Fruit fly (Drosophila melanogaster) whole organism, embryonic: ENCODE measurements around the gene CG12024.
A peak's percentile ranks its signal among the peaks of the same experiment; 100 is the strongest.

Experiments
- Atf-2 ChIP-seq: fragments of 200-800 bp; sonication (Bioruptor generic); optimal IDR thresholded peaks from 2 replicates; lab custom pipeline; 2016; ENCODE audit warnings: missing biosample characterization, missing genetic modification characterization
- B-H1 ChIP-seq: fragments of 200-800 bp; sonication (Bioruptor generic); IDR thresholded peaks from 3 replicates; pipeline ENCODE4 v1.3.6; 2022; ENCODE audit warnings: missing biosample characterization, missing genetic modification characterization
- CG10431 ChIP-seq: fragments of 200-800 bp; sonication (Bioruptor generic); optimal IDR thresholded peaks from 3 replicates; lab custom pipeline; 2018; ENCODE audit warnings: missing biosample characterization, mild to moderate bottlenecking, missing genetic modification characterization
- CG10543 ChIP-seq: fragments of 200-800 bp; sonication (Bioruptor generic); optimal IDR thresholded peaks from 3 replicates; lab custom pipeline; 2017; ENCODE audit warnings: missing biosample characterization, mild to moderate bottlenecking, missing genetic modification characterization, moderate library complexity
- CG10979 ChIP-seq: fragments of 200-800 bp; sonication (Bioruptor generic); optimal IDR thresholded peaks from 2 replicates; lab custom pipeline; 2018; ENCODE audit warnings: missing biosample characterization, mild to moderate bottlenecking, missing genetic modification characterization, moderate library complexity
- CG12155 ChIP-seq: fragments of 200-800 bp; sonication (Bioruptor generic); optimal IDR thresholded peaks from 3 replicates; lab custom pipeline; 2016; ENCODE audit warnings: missing biosample characterization, missing genetic modification characterization
- CG12299 ChIP-seq: fragments of 200-800 bp; sonication (Bioruptor generic); optimal IDR thresholded peaks from 2 replicates; lab custom pipeline; 2018; ENCODE audit warnings: missing biosample characterization, mild to moderate bottlenecking, missing genetic modification characterization
- CG1233 ChIP-seq: fragments of 200-800 bp; sonication (Bioruptor generic); optimal IDR thresholded peaks from 4 replicates; lab custom pipeline; 2018; ENCODE audit warnings: missing biosample characterization, mild to moderate bottlenecking, missing genetic modification characterization
- CG15696 ChIP-seq: fragments of 200-800 bp; sonication (Bioruptor generic); optimal IDR thresholded peaks from 2 replicates; lab custom pipeline; 2019; ENCODE audit warnings: missing biosample characterization, mild to moderate bottlenecking, missing genetic modification characterization, moderate library complexity
- CG16863 ChIP-seq: fragments of 200-800 bp; sonication (Bioruptor generic); optimal IDR thresholded peaks from 3 replicates; lab custom pipeline; 2016; ENCODE audit warnings: missing biosample characterization, missing genetic modification characterization
- CG18262 ChIP-seq: fragments of 200-800 bp; optimal IDR thresholded peaks from 3 replicates; lab custom pipeline; 2019; ENCODE audit warnings: missing biosample characterization, mild to moderate bottlenecking, missing genetic modification characterization, moderate library complexity
- CG2202 ChIP-seq: fragments of 200-800 bp; sonication (Bioruptor generic); optimal IDR thresholded peaks from 2 replicates; lab custom pipeline; 2018; ENCODE audit warnings: missing biosample characterization, mild to moderate bottlenecking, missing genetic modification characterization
- CG2875 ChIP-seq: fragments of 200-800 bp; sonication (Bioruptor generic); optimal IDR thresholded peaks from 2 replicates; lab custom pipeline; 2017; ENCODE audit warnings: missing biosample characterization, mild to moderate bottlenecking, missing genetic modification characterization, missing genetic modification reagents
- CG2889 ChIP-seq: fragments of 200-800 bp; sonication (Bioruptor generic); IDR thresholded peaks from 3 replicates; pipeline ENCODE4 v1.3.6; 2022; ENCODE audit warnings: missing biosample characterization, missing genetic modification characterization
- CG30431 ChIP-seq: fragments of 200-800 bp; sonication (Bioruptor generic); optimal IDR thresholded peaks from 2 replicates; lab custom pipeline; 2017; ENCODE audit warnings: missing biosample characterization, missing genetic modification characterization
- CG33557 ChIP-seq: fragments of 200-800 bp; sonication (Bioruptor generic); optimal IDR thresholded peaks from 2 replicates; lab custom pipeline; 2019; ENCODE audit warnings: missing biosample characterization, mild to moderate bottlenecking, missing genetic modification characterization, moderate library complexity
- CG4328 ChIP-seq: fragments of 200-800 bp; sonication (Bioruptor generic); optimal IDR thresholded peaks from 3 replicates; lab custom pipeline; 2017; ENCODE audit warnings: missing biosample characterization, missing genetic modification reagents, missing genetic modification characterization
- CG8388 ChIP-seq: fragments of 200-800 bp; sonication (Bioruptor generic); optimal IDR thresholded peaks from 2 replicates; lab custom pipeline; 2019; ENCODE audit warnings: missing biosample characterization, mild to moderate bottlenecking, missing genetic modification characterization, moderate library complexity
- CG9797 ChIP-seq: fragments of 200-800 bp; sonication (Bioruptor generic); optimal IDR thresholded peaks from 3 replicates; lab custom pipeline; 2018; ENCODE audit warnings: missing biosample characterization, mild to moderate bottlenecking, missing genetic modification characterization
- Chrac-16 ChIP-seq: fragments of 200-800 bp; sonication (Bioruptor generic); optimal IDR thresholded peaks from 3 replicates; lab custom pipeline; 2016; ENCODE audit warnings: missing biosample characterization, missing genetic modification characterization
- Dad ChIP-seq: fragments of 200-800 bp; sonication (Bioruptor generic); optimal IDR thresholded peaks from 3 replicates; lab custom pipeline; 2016; ENCODE audit warnings: missing biosample characterization, missing genetic modification characterization
- Dip3 ChIP-seq: fragments of 200-800 bp; sonication (Bioruptor generic); optimal IDR thresholded peaks from 3 replicates; lab custom pipeline; 2016; ENCODE audit warnings: missing biosample characterization, missing genetic modification characterization
- E2f2 ChIP-seq: fragments of 200-800 bp; sonication (Bioruptor generic); IDR thresholded peaks from 2 replicates; pipeline ENCODE4 v1.3.6; 2022; ENCODE audit warnings: missing biosample characterization, missing genetic modification characterization
- Ets97D ChIP-seq: fragments of 200-800 bp; sonication (Bioruptor generic); optimal IDR thresholded peaks from 3 replicates; lab custom pipeline; 2016; ENCODE audit warnings: missing biosample characterization, missing genetic modification characterization
- HLH4C ChIP-seq: fragments of 200-800 bp; sonication (Bioruptor generic); IDR thresholded peaks from 3 replicates; pipeline ENCODE4 v1.3.6; 2022; ENCODE audit warnings: missing biosample characterization, missing genetic modification characterization; ENCODE audit not compliant: partially characterized antibody
- Hsf ChIP-seq: fragments of 200-800 bp; sonication (Bioruptor generic); optimal IDR thresholded peaks from 3 replicates; lab custom pipeline; 2016; ENCODE audit warnings: missing biosample characterization, missing genetic modification characterization
- Lim3 ChIP-seq: fragments of 200-800 bp; sonication (Bioruptor generic); IDR thresholded peaks from 2 replicates; pipeline ENCODE4 v1.3.6; 2022; ENCODE audit warnings: missing biosample characterization, missing genetic modification characterization
- Oaz ChIP-seq: fragments of 200-800 bp; sonication (Bioruptor generic); IDR thresholded peaks from 2 replicates; pipeline ENCODE4 v1.3.6; 2022; ENCODE audit warnings: missing biosample characterization, missing genetic modification characterization
- abd-A ChIP-seq: fragments of 200-800 bp; sonication (Bioruptor generic); optimal IDR thresholded peaks from 3 replicates; lab custom pipeline; 2019; ENCODE audit warnings: missing biosample characterization, mild to moderate bottlenecking, missing genetic modification characterization, moderate library complexity
- bbx ChIP-seq: fragments of 200-800 bp; sonication (Bioruptor generic); IDR thresholded peaks from 2 replicates; pipeline ENCODE4 v1.3.6; 2022; ENCODE audit warnings: missing biosample characterization, missing genetic modification characterization; ENCODE audit not compliant: partially characterized antibody
- corto ChIP-seq: fragments of 200-800 bp; sonication (Bioruptor generic); optimal IDR thresholded peaks from 2 replicates; lab custom pipeline; 2016; ENCODE audit warnings: missing biosample characterization, mild to moderate bottlenecking, missing genetic modification characterization, moderate library complexity
- dimm ChIP-seq: fragments of 200-800 bp; sonication (Bioruptor generic); IDR thresholded peaks from 2 replicates; pipeline ENCODE4 v1.3.6; 2022; ENCODE audit warnings: missing biosample characterization, missing genetic modification characterization
- eve ChIP-seq, 2 experiments: fragments of >200 bp; optimal IDR thresholded peaks; 2 replicates each; lab custom pipeline; 2017; ENCODE audit warnings: missing biosample characterization in 2 of 2, missing genetic modification characterization in 2 of 2
- gcm2 ChIP-seq: fragments of 200-800 bp; sonication (Bioruptor generic); optimal IDR thresholded peaks from 2 replicates; lab custom pipeline; 2016; ENCODE audit warnings: missing biosample characterization, missing genetic modification characterization
- gro ChIP-seq: fragments of 200-800 bp; sonication (Bioruptor generic); optimal IDR thresholded peaks from 2 replicates; lab custom pipeline; 2016; ENCODE audit warnings: missing biosample characterization, missing genetic modification characterization
- gsb-n ChIP-seq: fragments of 200-800 bp; sonication (Bioruptor generic); optimal IDR thresholded peaks from 3 replicates; lab custom pipeline; 2018; ENCODE audit warnings: missing biosample characterization, mild to moderate bottlenecking, missing genetic modification characterization
- mirr ChIP-seq: fragments of 200-800 bp; sonication (Bioruptor generic); optimal IDR thresholded peaks from 3 replicates; lab custom pipeline; 2018; ENCODE audit warnings: missing biosample characterization, mild to moderate bottlenecking, missing genetic modification characterization
- mld ChIP-seq: fragments of 200-800 bp; sonication (Bioruptor generic); IDR thresholded peaks from 3 replicates; pipeline ENCODE4 v1.3.6; 2022; ENCODE audit warnings: missing biosample characterization, missing genetic modification characterization; ENCODE audit not compliant: partially characterized antibody
- nau ChIP-seq: fragments of 200-800 bp; sonication (Bioruptor generic); optimal IDR thresholded peaks from 3 replicates; lab custom pipeline; 2017; ENCODE audit warnings: missing biosample characterization, mild to moderate bottlenecking, missing genetic modification characterization, missing genetic modification reagents
- nerfin-1 ChIP-seq: fragments of 200-800 bp; sonication (Bioruptor generic); optimal IDR thresholded peaks from 3 replicates; lab custom pipeline; 2019; ENCODE audit warnings: missing biosample characterization, mild to moderate bottlenecking, missing genetic modification characterization, moderate library complexity
- pfk ChIP-seq: fragments of 200-800 bp; sonication (Bioruptor generic); optimal IDR thresholded peaks from 2 replicates; lab custom pipeline; 2018; ENCODE audit warnings: missing biosample characterization, mild to moderate bottlenecking, missing genetic modification characterization, moderate library complexity
- phol ChIP-seq: fragments of 200-800 bp; sonication (Bioruptor generic); optimal IDR thresholded peaks from 3 replicates; lab custom pipeline; 2018; ENCODE audit warnings: missing biosample characterization, mild to moderate bottlenecking, missing genetic modification characterization, moderate library complexity
- sob ChIP-seq: fragments of 200-800 bp; sonication (Bioruptor generic); IDR thresholded peaks from 2 replicates; pipeline ENCODE4 v1.3.6; 2022; ENCODE audit warnings: missing biosample characterization, missing genetic modification characterization
- tin ChIP-seq: fragments of 200-800 bp; sonication (Bioruptor generic); optimal IDR thresholded peaks from 3 replicates; lab custom pipeline; 2016; ENCODE audit warnings: missing biosample characterization, missing genetic modification characterization
- tll ChIP-seq, 2 experiments: fragments of 200-800 bp in 1 of 2; fragments of >200 bp in 1 of 2; sonication (Bioruptor generic) in 1 of 2; optimal IDR thresholded peaks; 2 replicates each; lab custom pipeline; 2017 to 2019; ENCODE audit warnings: missing biosample characterization in 2 of 2, missing genetic modification characterization in 2 of 2, mild to moderate bottlenecking in 1 of 2, moderate library complexity in 1 of 2
- unc-4 ChIP-seq: fragments of 200-800 bp; sonication (Bioruptor generic); IDR thresholded peaks from 2 replicates; pipeline ENCODE4 v1.3.6; 2022; ENCODE audit warnings: missing biosample characterization, missing genetic modification characterization; ENCODE audit not compliant: partially characterized antibody
- wdn ChIP-seq: fragments of 200-800 bp; sonication (Bioruptor generic); IDR thresholded peaks from 2 replicates; pipeline ENCODE4 v1.3.6; 2022; ENCODE audit warnings: missing biosample characterization, missing genetic modification characterization
- zen2 ChIP-seq: fragments of 200-800 bp; sonication (Bioruptor generic); IDR thresholded peaks from 3 replicates; pipeline ENCODE4 v1.3.6; 2022; ENCODE audit warnings: missing biosample characterization, missing genetic modification characterization; ENCODE audit not compliant: partially characterized antibody

Gene CG12024

dm6 chr3L:1856467-1857350 lies at the start of gene CG12024 (continued):
- peak; percentile 84 for TF ChIP-seq CG10543 (GFP tag; lab: Kevin White, UChicago)
- TF ChIP-seq B-H1 (GFP tag; lab: Robert Waterston, UW) = no peak; the same call in 2 of the 3 replicates
- no peak for TF ChIP-seq pfk (GFP tag; lab: Kevin White, UChicago)
- peak; percentile 63 for TF ChIP-seq gro
- TF ChIP-seq CG12155 (GFP tag; lab: Kevin White, UChicago) = peak; percentile 76
- TF ChIP-seq tin (GFP tag; lab: Kevin White, UChicago) = peak; percentile 79
- TF ChIP-seq zen2 (GFP tag; lab: Robert Waterston, UW) = no peak
- peak; percentile 63 for TF ChIP-seq Atf-2 (GFP tag; lab: Kevin White, UChicago)
- TF ChIP-seq CG16863 (GFP tag; lab: Kevin White, UChicago) = peak; percentile 40
- TF ChIP-seq CG2875 (GFP tag; lab: Kevin White, UChicago) = peak; percentile 12
- no peak for TF ChIP-seq tll (GFP tag; optimal IDR thresholded peaks at IDR 0.05; lab: Kevin White, UChicago)
- TF ChIP-seq mirr (GFP tag; lab: Kevin White, UChicago) = peak; percentile 18
- peak; percentile 63 for TF ChIP-seq CG18262 (tag; lab: Kevin White, UChicago)
- TF ChIP-seq mld (GFP tag; lab: Robert Waterston, UW) = no peak
- peak; percentile 83 for TF ChIP-seq Chrac-16
- TF ChIP-seq Dad = peak; percentile 62
- peak; percentile 55 for TF ChIP-seq nerfin-1 (tag; lab: Kevin White, UChicago)
- TF ChIP-seq wdn (GFP tag; lab: Robert Waterston, UW) = 0 out of 2 replicates have a peak, but pooled peaks have one; percentile 33
- peak; percentile 70 for TF ChIP-seq CG15696 (tag; lab: Kevin White, UChicago)
- no peak for TF ChIP-seq corto
- no peak for TF ChIP-seq bbx (GFP tag; lab: Robert Waterston, UW)
- peak; percentile 78 for TF ChIP-seq sob (GFP tag; lab: Robert Waterston, UW)
- peak; percentile 54 for TF ChIP-seq CG1233 (GFP tag; lab: Kevin White, UChicago)
- peak; percentile 87 for TF ChIP-seq phol (tag; lab: Kevin White, UChicago)
- TF ChIP-seq CG8388 = peak; percentile 39
- TF ChIP-seq Ets97D (GFP tag; lab: Kevin White, UChicago) = peak; percentile 72
- TF ChIP-seq Hsf (GFP tag; lab: Kevin White, UChicago) = peak; percentile 87
- TF ChIP-seq CG9797 = peak; percentile 88
- TF ChIP-seq CG12299 (tag; lab: Kevin White, UChicago) = peak; percentile 12
- TF ChIP-seq abd-A (tag; lab: Kevin White, UChicago) = no peak
- peak; percentile 54 for TF ChIP-seq CG4328 (GFP tag; lab: Kevin White, UChicago)
- peak; percentile 39 for TF ChIP-seq gcm2 (GFP tag; lab: Kevin White, UChicago)
- TF ChIP-seq CG30431 = peak; percentile 52
- TF ChIP-seq Lim3 (GFP tag; lab: Robert Waterston, UW) = no peak
- TF ChIP-seq eve (GFP tag; optimal IDR thresholded peaks at IDR 0.05; lab: Kevin White, UChicago) = no peak
- no peak for TF ChIP-seq dimm (GFP tag; lab: Robert Waterston, UW)
- TF ChIP-seq unc-4 (GFP tag; lab: Robert Waterston, UW) = peak; percentile 42; the same call in 1 of the 2 replicates
- no peak for TF ChIP-seq CG2202 (tag; lab: Kevin White, UChicago)
- no peak for TF ChIP-seq HLH4C (GFP tag; lab: Robert Waterston, UW)
- peak; percentile 94 for TF ChIP-seq E2f2
- TF ChIP-seq gsb-n (tag; lab: Kevin White, UChicago) = peak; percentile 44
- peak; percentile 82 for TF ChIP-seq Dip3
- TF ChIP-seq nau (GFP tag; lab: Kevin White, UChicago) = peak; percentile 30
- peak; percentile 62 for TF ChIP-seq CG10979 (tag; lab: Kevin White, UChicago)
- peak; percentile 66 for TF ChIP-seq CG33557 (GFP tag; lab: Kevin White, UChicago)
- no peak for TF ChIP-seq Oaz (GFP tag; lab: Robert Waterston, UW)
- no peak for TF ChIP-seq CG10431
- TF ChIP-seq CG2889 (GFP tag; lab: Robert Waterston, UW) = peak; percentile 47; the same call in 2 of the 3 replicates
